Fruit fly (Drosophila melanogaster): Measurements from ENCODE around the gene PGAP5.

Gene PGAP5

DNA sequence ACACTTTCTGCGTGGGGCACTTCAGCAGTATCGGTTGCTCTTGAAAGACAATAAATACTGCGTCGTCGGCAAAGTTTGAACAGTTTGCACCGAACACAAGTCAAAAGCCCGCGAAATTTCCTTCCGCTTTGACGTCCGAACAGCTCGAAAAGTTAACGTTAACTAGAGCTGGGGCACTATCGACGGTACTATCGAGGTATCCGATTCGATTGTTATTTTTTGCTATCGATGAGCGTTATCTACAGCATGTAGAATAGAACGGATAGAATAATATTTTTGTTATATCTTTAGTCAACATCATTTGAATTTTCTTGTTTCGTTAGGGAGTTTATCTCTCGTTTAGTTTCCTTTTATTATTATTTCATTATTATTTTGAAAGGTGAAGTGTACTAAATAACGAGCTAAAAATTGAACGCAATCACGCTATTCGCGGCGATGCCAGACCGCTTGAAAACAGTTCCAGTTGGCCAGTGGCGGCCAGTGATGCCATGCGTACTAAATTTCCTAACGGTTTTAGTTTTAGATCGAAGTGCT, 41.1 kb downstream of the PGAP5 start, which contains the start of gene Pvr (continued):
- no peak for TF ChIP-seq dm (GFP tag; optimal IDR thresholded peaks at IDR 0.05)
- TF ChIP-seq CG7928 (GFP tag; optimal IDR thresholded peaks at IDR 0.05): no peak
- TF ChIP-seq nmo (GFP tag; optimal IDR thresholded peaks at IDR 0.05): peak; percentile 67
- no peak for TF ChIP-seq nom (GFP tag; optimal IDR thresholded peaks at IDR 0.05)
- no peak for TF ChIP-seq mam (GFP tag; optimal IDR thresholded peaks at IDR 0.05)
- TF ChIP-seq CG11398 (GFP tag; optimal IDR thresholded peaks at IDR 0.05): no peak
- TF ChIP-seq ssp (GFP tag; IDR thresholded peaks at IDR 0.05): no peak
- TF ChIP-seq ftz-f1 (GFP tag; optimal IDR thresholded peaks at IDR 0.05): no peak
- no peak for TF ChIP-seq CG6765 (GFP tag; optimal IDR thresholded peaks at IDR 0.05)
- no peak; the same call in 1 of the 2 replicates for TF ChIP-seq klu (GFP tag; IDR thresholded peaks at IDR 0.05)
- no peak for TF ChIP-seq pho (GFP tag; optimal IDR thresholded peaks at IDR 0.05)
- TF ChIP-seq CG12104 (GFP tag; optimal IDR thresholded peaks at IDR 0.05): no peak
- TF ChIP-seq Adf1 (GFP tag; IDR thresholded peaks at IDR 0.05): peak; percentile 21; the same call in 1 of the 2 replicates
- no peak for TF ChIP-seq Awh (GFP tag; IDR thresholded peaks at IDR 0.05)
- no peak for TF ChIP-seq Ets65A (GFP tag)
- no peak for TF ChIP-seq Sry-β (GFP tag; optimal IDR thresholded peaks at IDR 0.05)
- no peak for TF ChIP-seq Six4 (GFP tag; optimal IDR thresholded peaks at IDR 0.05)
- TF ChIP-seq CG6654 (GFP tag; optimal IDR thresholded peaks at IDR 0.05): no peak
- TF ChIP-seq zfh1 (GFP tag; IDR thresholded peaks at IDR 0.05): no peak
- TF ChIP-seq Drgx (GFP tag; IDR thresholded peaks at IDR 0.05): no peak
- TF ChIP-seq CHES-1-like (GFP tag; optimal IDR thresholded peaks at IDR 0.05): no peak
- TF ChIP-seq CG10366 (GFP tag; IDR thresholded peaks at IDR 0.05): no peak
- TF ChIP-seq slp2 (GFP tag; optimal IDR thresholded peaks at IDR 0.05): no peak
- TF ChIP-seq nau (GFP tag; optimal IDR thresholded peaks at IDR 0.05): no peak
- no peak for TF ChIP-seq CG14667 (GFP tag; IDR thresholded peaks at IDR 0.05)
- no peak for TF ChIP-seq CG1233 (GFP tag; optimal IDR thresholded peaks at IDR 0.05)
- no peak for TF ChIP-seq ase (GFP tag; IDR thresholded peaks at IDR 0.05)
- no peak for TF ChIP-seq sens (GFP tag)
- no peak for TF ChIP-seq fd64A (GFP tag; optimal IDR thresholded peaks at IDR 0.05)
- no peak for TF ChIP-seq CG9876 (GFP tag; optimal IDR thresholded peaks at IDR 0.05)
- peak; percentile 96 for TF ChIP-seq CG13287 (GFP tag; IDR thresholded peaks at IDR 0.05; ENCODE audit: partially characterized antibody)
- no peak for TF ChIP-seq vfl (GFP tag; optimal IDR thresholded peaks at IDR 0.05)
- TF ChIP-seq knrl (GFP tag; IDR thresholded peaks at IDR 0.05; ENCODE audit: partially characterized antibody): peak; percentile 94
- TF ChIP-seq Taf1 (GFP tag; IDR thresholded peaks at IDR 0.05): no peak
- TF ChIP-seq hbn (GFP tag; IDR thresholded peaks at IDR 0.05; ENCODE audit: partially characterized antibody): peak; percentile 96
- TF ChIP-seq CG10654 (GFP tag; optimal IDR thresholded peaks at IDR 0.05): no peak
- TF ChIP-seq CG11696 (GFP tag; IDR thresholded peaks at IDR 0.05): no peak
- TF ChIP-seq Hr39 (optimal IDR thresholded peaks at IDR 0.05): no peak
- no peak for TF ChIP-seq Nf-YB (GFP tag; optimal IDR thresholded peaks at IDR 0.05)
- no peak for TF ChIP-seq CG32767 (GFP tag; IDR thresholded peaks at IDR 0.05)
- TF ChIP-seq tx (GFP tag; optimal IDR thresholded peaks at IDR 0.05): no peak
- peak; percentile 90 for TF ChIP-seq CG16813 (GFP tag; IDR thresholded peaks at IDR 0.05; ENCODE audit: partially characterized antibody)
- TF ChIP-seq CG43689 (GFP tag; IDR thresholded peaks at IDR 0.05): no peak
- no peak for TF ChIP-seq ranshi (GFP tag; IDR thresholded peaks at IDR 0.05)
- no peak for TF ChIP-seq CG8089 (GFP tag; optimal IDR thresholded peaks at IDR 0.05)
- no peak for TF ChIP-seq sisA (GFP tag; IDR thresholded peaks at IDR 0.05)
- no peak for TF ChIP-seq CG13123 (GFP tag; optimal IDR thresholded peaks at IDR 0.05)
- no peak for TF ChIP-seq CG6854 (GFP tag; optimal IDR thresholded peaks at IDR 0.05)
